Fruit fly (Drosophila melanogaster): Measurements from ENCODE around the gene ValRS-m.
A peak's percentile ranks its signal among the peaks of the same experiment; 100 is the strongest.

ValRS-m gene

dm6 chr3L:8974478-8975477 is 10.2 kb upstream of the ValRS-m start, which contains the start of the genes pix and Srp68 (continued):
- TF ChIP-seq CG12942 (GFP tag; optimal IDR thresholded peaks at IDR 0.05) (peak; percentile 31), fd102C (GFP tag; optimal IDR thresholded peaks at IDR 0.05) (no peak), Camta (GFP tag; optimal IDR thresholded peaks at IDR 0.05) (no peak), run (tag; optimal IDR thresholded peaks at IDR 0.05) (no peak), zen (tag; optimal IDR thresholded peaks at IDR 0.05) (peak; percentile 47), CG9876 (GFP tag; optimal IDR thresholded peaks at IDR 0.05) (no peak), CG31224 (GFP tag; IDR thresholded peaks at IDR 0.05) (0 out of 2 replicates have a peak, but pooled peaks have one; percentile 14), insv (GFP tag; optimal IDR thresholded peaks at IDR 0.05) (peak in 1 of 2 experiments; percentile 9), CG8281 (tag; optimal IDR thresholded peaks at IDR 0.05) (no peak), crol (GFP tag; IDR thresholded peaks at IDR 0.05) (peak; percentile 99), Ptx1 (GFP tag; IDR thresholded peaks at IDR 0.05) (peak; percentile 65), HLHmδ (GFP tag; optimal IDR thresholded peaks at IDR 0.05) (no peak), dm (GFP tag; optimal IDR thresholded peaks at IDR 0.05) (peak; percentile 81), mirr (GFP tag; optimal IDR thresholded peaks at IDR 0.05) (no peak), MTF-1 (GFP tag; optimal IDR thresholded peaks at IDR 0.05; ENCODE audit: borderline replicate concordance) (no peak), bowl (GFP tag; IDR thresholded peaks at IDR 0.05) (no peak), maf-S (GFP tag; optimal IDR thresholded peaks at IDR 0.05) (peak; percentile 56), CG7839 (tag; optimal IDR thresholded peaks at IDR 0.05) (peak; percentile 41), hth (optimal IDR thresholded peaks at IDR 0.05) (no peak), ab (GFP tag; optimal IDR thresholded peaks at IDR 0.05) (no peak), Sry-δ (GFP tag; optimal IDR thresholded peaks at IDR 0.05) (peak; percentile 84), gsb (GFP tag; IDR thresholded peaks at IDR 0.05) (no peak), CG16863 (GFP tag; optimal IDR thresholded peaks at IDR 0.05) (peak; percentile 10), CG7745 (tag; optimal IDR thresholded peaks at IDR 0.05) (no peak), CG33557 (GFP tag; optimal IDR thresholded peaks at IDR 0.05) (peak; percentile 75), pnt (GFP tag; optimal IDR thresholded peaks at IDR 0.05) (no peak), mam (GFP tag; optimal IDR thresholded peaks at IDR 0.05) (peak; percentile 39), CG8765 (GFP tag; IDR thresholded peaks at IDR 0.05) (no peak), Lpt (GFP tag; optimal IDR thresholded peaks at IDR 0.05) (no peak), CG3163 (GFP tag; optimal IDR thresholded peaks at IDR 0.05) (peak; percentile 11), Asciz (GFP tag; optimal IDR thresholded peaks at IDR 0.05) (no peak), caup (GFP tag; optimal IDR thresholded peaks at IDR 0.05; ENCODE audit: severe bottlenecking) (peak; percentile 65), Gug (GFP tag; IDR thresholded peaks at IDR 0.05) (no peak), ash1 (GFP tag; optimal IDR thresholded peaks at IDR 0.05) (no peak), CG10462 (GFP tag; optimal IDR thresholded peaks at IDR 0.05) (peak; percentile 17), scrt (GFP tag; optimal IDR thresholded peaks at IDR 0.05) (peak; percentile 48), CG12391 (tag; optimal IDR thresholded peaks at IDR 0.05) (peak; percentile 83), CG4854 (GFP tag; optimal IDR thresholded peaks at IDR 0.05) (peak; percentile 32), sisA (GFP tag; IDR thresholded peaks at IDR 0.05) (peak; percentile 26; the same call in 1 of the 2 replicates), Lhr (GFP tag; optimal IDR thresholded peaks at IDR 0.05) (peak; percentile 43), seq (GFP tag; IDR thresholded peaks at IDR 0.05) (no peak), Deaf1 (tag; optimal IDR thresholded peaks at IDR 0.05) (no peak), unc-4 (GFP tag; IDR thresholded peaks at IDR 0.05; ENCODE audit: partially characterized antibody) (peak; percentile 78), gfzf (GFP tag; optimal IDR thresholded peaks at IDR 0.05) (no peak), CG9215 (GFP tag; IDR thresholded peaks at IDR 0.05) (peak; percentile 73; the same call in 1 of the 2 replicates), CG2889 (GFP tag; IDR thresholded peaks at IDR 0.05) (no peak), Fer1 (GFP tag; optimal IDR thresholded peaks at IDR 0.05) (peak; percentile 44), CG1529 (GFP tag; optimal IDR thresholded peaks at IDR 0.05) (peak; percentile 55)

All from whole organism, embryonic.